Fruit fly (Drosophila melanogaster) whole organism, embryonic: ENCODE results near the gene CG13064.

ENCODE experiments used
- ATbp ChIP-seq: fragments of 200-800 bp; sonication (Bioruptor generic); optimal IDR thresholded peaks from 2 replicates; lab custom pipeline; 2017; ENCODE audit warnings: missing biosample characterization, mild to moderate bottlenecking, missing genetic modification characterization, missing genetic modification reagents
- Atf-2 ChIP-seq: fragments of 200-800 bp; sonication (Bioruptor generic); optimal IDR thresholded peaks from 2 replicates; lab custom pipeline; 2016; ENCODE audit warnings: missing biosample characterization, missing genetic modification characterization
- Awh ChIP-seq: fragments of 200-800 bp; sonication (Bioruptor generic); IDR thresholded peaks from 2 replicates; pipeline ENCODE4, ENCODE4 v1.3.6; 2022; ENCODE audit warnings: missing biosample characterization, missing genetic modification characterization
- BEAF-32 ChIP-seq: fragments of 200-800 bp; sonication (Bioruptor generic); optimal IDR thresholded peaks from 3 replicates; lab custom pipeline; 2017; ENCODE audit warnings: missing biosample characterization, missing genetic modification characterization, mild to moderate bottlenecking, moderate library complexity, missing genetic modification reagents
- CG1024 ChIP-seq: fragments of 200-800 bp; sonication (Bioruptor generic); IDR thresholded peaks from 2 replicates; pipeline ENCODE4 v1.3.6; 2022; ENCODE audit warnings: missing biosample characterization, missing genetic modification characterization
- CG10462 ChIP-seq: fragments of 200-800 bp; sonication (Bioruptor generic); optimal IDR thresholded peaks from 2 replicates; lab custom pipeline; 2016; ENCODE audit warnings: missing biosample characterization, missing genetic modification characterization
- CG12391 ChIP-seq: fragments of 200-800 bp; sonication (Bioruptor generic); optimal IDR thresholded peaks from 3 replicates; lab custom pipeline; 2018; ENCODE audit warnings: missing biosample characterization, mild to moderate bottlenecking, missing genetic modification characterization, moderate library complexity
- CG12942 ChIP-seq: fragments of 200-800 bp; sonication (Bioruptor generic); optimal IDR thresholded peaks from 3 replicates; lab custom pipeline; 2016; ENCODE audit warnings: missing biosample characterization, missing genetic modification characterization
- CG13287 ChIP-seq: fragments of 200-800 bp; sonication (Bioruptor generic); IDR thresholded peaks from 2 replicates; pipeline ENCODE4 v1.3.6; 2022; ENCODE audit warnings: missing biosample characterization, missing genetic modification characterization; ENCODE audit not compliant: partially characterized antibody
- CG17361 ChIP-seq: fragments of 200-800 bp; sonication (Bioruptor generic); IDR thresholded peaks from 3 replicates; pipeline ENCODE4 v1.3.6; 2022; ENCODE audit warnings: missing biosample characterization, missing genetic modification characterization
- CG17568 ChIP-seq: fragments of 200-800 bp; sonication (Bioruptor generic); optimal IDR thresholded peaks from 2 replicates; lab custom pipeline; 2018; ENCODE audit warnings: missing biosample characterization, mild to moderate bottlenecking, missing genetic modification characterization, moderate library complexity
- CG1792 ChIP-seq: fragments of 200-800 bp; sonication (Bioruptor generic); optimal IDR thresholded peaks from 2 replicates; lab custom pipeline; 2016; ENCODE audit warnings: missing biosample characterization, missing genetic modification characterization
- CG2678 ChIP-seq: fragments of 200-800 bp; sonication (Bioruptor generic); optimal IDR thresholded peaks from 3 replicates; lab custom pipeline; 2019; ENCODE audit warnings: missing biosample characterization, mild to moderate bottlenecking, missing genetic modification characterization, moderate library complexity
- CG30403 ChIP-seq: fragments of 200-800 bp; sonication (Bioruptor generic); optimal IDR thresholded peaks from 3 replicates; lab custom pipeline; 2016; ENCODE audit warnings: missing biosample characterization, missing genetic modification characterization
- CG7745 ChIP-seq: fragments of 200-800 bp; sonication (Bioruptor generic); optimal IDR thresholded peaks from 2 replicates; lab custom pipeline; 2018; ENCODE audit warnings: missing biosample characterization, mild to moderate bottlenecking, missing genetic modification characterization, moderate library complexity
- CG7786 ChIP-seq: fragments of 200-800 bp; sonication (Bioruptor generic); optimal IDR thresholded peaks from 2 replicates; lab custom pipeline; 2016; ENCODE audit warnings: missing biosample characterization, missing genetic modification characterization
- Camta ChIP-seq: fragments of 200-800 bp; sonication (Bioruptor generic); optimal IDR thresholded peaks from 2 replicates; lab custom pipeline; 2016; ENCODE audit warnings: missing biosample characterization, missing genetic modification characterization
- Drgx ChIP-seq: fragments of 200-800 bp; sonication (Bioruptor generic); IDR thresholded peaks from 2 replicates; pipeline ENCODE4 v1.3.6; 2022; ENCODE audit warnings: missing biosample characterization, missing genetic modification characterization
- E2f2 ChIP-seq: fragments of 200-800 bp; sonication (Bioruptor generic); IDR thresholded peaks from 2 replicates; pipeline ENCODE4 v1.3.6; 2022; ENCODE audit warnings: missing biosample characterization, missing genetic modification characterization
- MBD-R2 ChIP-seq: fragments of 200-800 bp; sonication (Bioruptor generic); IDR thresholded peaks from 2 replicates; pipeline ENCODE4 v1.3.6; 2022; ENCODE audit warnings: missing biosample characterization, missing genetic modification characterization
- MESR4 ChIP-seq: fragments of 200-800 bp; sonication (Bioruptor generic); optimal IDR thresholded peaks from 2 replicates; lab custom pipeline; 2018; ENCODE audit warnings: missing biosample characterization, mild to moderate bottlenecking, missing genetic modification characterization, moderate library complexity
- MTF-1 ChIP-seq: fragments of 200-800 bp; sonication (Bioruptor generic); optimal IDR thresholded peaks from 2 replicates; lab custom pipeline; 2018; ENCODE audit warnings: missing biosample characterization, mild to moderate bottlenecking, missing genetic modification characterization, borderline replicate concordance
- Mes4 ChIP-seq: fragments of 200-800 bp; sonication (Bioruptor generic); optimal IDR thresholded peaks from 2 replicates; lab custom pipeline; 2016; ENCODE audit warnings: missing biosample characterization, missing genetic modification characterization
- NC2α ChIP-seq: fragments of 200-800 bp; sonication (Bioruptor generic); optimal IDR thresholded peaks from 2 replicates; lab custom pipeline; 2016; ENCODE audit warnings: missing biosample characterization, missing genetic modification characterization
- Optix ChIP-seq: fragments of 200-800 bp; sonication (Bioruptor generic); IDR thresholded peaks from 3 replicates; pipeline ENCODE4 v1.3.6; 2022; ENCODE audit warnings: missing biosample characterization, missing genetic modification characterization
- Sry-δ ChIP-seq: fragments of 200-800 bp; sonication (Bioruptor generic); optimal IDR thresholded peaks from 2 replicates; lab custom pipeline; 2016; ENCODE audit warnings: missing biosample characterization, missing genetic modification characterization
- Stat92E ChIP-seq, 3 experiments: fragments of >200 bp in 2 of 3; fragments of 200-800 bp in 1 of 3; sonication (Bioruptor generic) in 1 of 3; optimal IDR thresholded peaks; 2 replicates each; lab custom pipeline; 2017 to 2019; ENCODE audit warnings: missing biosample characterization in 3 of 3, missing genetic modification characterization in 3 of 3, mild to moderate bottlenecking in 1 of 3, moderate library complexity in 1 of 3
- TFAM ChIP-seq: fragments of 200-800 bp; sonication (Bioruptor generic); optimal IDR thresholded peaks from 2 replicates; lab custom pipeline; 2017; ENCODE audit warnings: missing biosample characterization, missing genetic modification characterization, inconsistent platforms
- abd-A ChIP-seq: fragments of 200-800 bp; sonication (Bioruptor generic); optimal IDR thresholded peaks from 3 replicates; lab custom pipeline; 2019; ENCODE audit warnings: missing biosample characterization, mild to moderate bottlenecking, missing genetic modification characterization, moderate library complexity
- ash1 ChIP-seq: fragments of 200-800 bp; sonication (Bioruptor generic); optimal IDR thresholded peaks from 2 replicates; lab custom pipeline; 2018; ENCODE audit warnings: missing biosample characterization, mild to moderate bottlenecking, missing genetic modification characterization
- ato ChIP-seq: fragments of 200-800 bp; sonication (Bioruptor generic); IDR thresholded peaks from 2 replicates; pipeline ENCODE4 v1.3.6; 2022; ENCODE audit warnings: missing biosample characterization, missing genetic modification characterization; ENCODE audit not compliant: partially characterized antibody
- crp ChIP-seq, 2 experiments: fragments of 200-800 bp; sonication (Bioruptor generic); optimal IDR thresholded peaks; 2 replicates in 1 of 2; 3 replicates in 1 of 2; lab custom pipeline; 2017; ENCODE audit warnings: missing biosample characterization in 2 of 2, missing genetic modification characterization in 2 of 2, mild to moderate bottlenecking in 1 of 2, moderate library complexity in 1 of 2
- dimm ChIP-seq: fragments of 200-800 bp; sonication (Bioruptor generic); IDR thresholded peaks from 2 replicates; pipeline ENCODE4 v1.3.6; 2022; ENCODE audit warnings: missing biosample characterization, missing genetic modification characterization
- disco-r ChIP-seq: fragments of 200-800 bp; sonication (Bioruptor generic); optimal IDR thresholded peaks from 2 replicates; lab custom pipeline; 2016; ENCODE audit warnings: missing biosample characterization, missing genetic modification characterization
- dmrt11E ChIP-seq: fragments of 200-800 bp; sonication (Bioruptor generic); optimal IDR thresholded peaks from 3 replicates; lab custom pipeline; 2018; ENCODE audit warnings: missing biosample characterization, mild to moderate bottlenecking, missing genetic modification characterization, moderate library complexity
- en ChIP-seq: fragments of 200-800 bp; sonication (Bioruptor generic); optimal IDR thresholded peaks from 2 replicates; lab custom pipeline; 2016; ENCODE audit warnings: missing biosample characterization, missing genetic modification characterization
- exex ChIP-seq: fragments of 200-800 bp; sonication (Bioruptor generic); optimal IDR thresholded peaks from 4 replicates; lab custom pipeline; 2018; ENCODE audit warnings: missing biosample characterization, mild to moderate bottlenecking, missing genetic modification characterization, moderate library complexity
- fd3F ChIP-seq: fragments of 200-800 bp; sonication (Bioruptor generic); optimal IDR thresholded peaks from 2 replicates; lab custom pipeline; 2018; ENCODE audit warnings: missing biosample characterization, mild to moderate bottlenecking, missing genetic modification characterization, moderate library complexity
- gcm2 ChIP-seq: fragments of 200-800 bp; sonication (Bioruptor generic); optimal IDR thresholded peaks from 2 replicates; lab custom pipeline; 2016; ENCODE audit warnings: missing biosample characterization, missing genetic modification characterization
- gt ChIP-seq: fragments of 200-800 bp; sonication (Bioruptor generic); IDR thresholded peaks from 2 replicates; pipeline ENCODE4 v1.3.6; 2022; ENCODE audit warnings: missing biosample characterization, missing genetic modification characterization
- hkb ChIP-seq, 2 experiments: fragments of 200-800 bp in 1 of 2; fragments of >200 bp in 1 of 2; sonication (Bioruptor generic) in 1 of 2; IDR thresholded peaks in 1 of 2; optimal IDR thresholded peaks in 1 of 2; 2 replicates each; pipeline versions ENCODE4 v1.3.6 to Lab custom; 2017 to 2022; ENCODE audit warnings: missing biosample characterization in 1 of 2, missing genetic modification characterization in 1 of 2
- luna ChIP-seq: fragments of 200-800 bp; sonication (Bioruptor generic); optimal IDR thresholded peaks from 2 replicates; lab custom pipeline; 2016; ENCODE audit warnings: missing biosample characterization, missing genetic modification characterization
- oc ChIP-seq: fragments of 200-800 bp; sonication (Bioruptor generic); optimal IDR thresholded peaks from 2 replicates; lab custom pipeline; 2018; ENCODE audit warnings: missing biosample characterization, mild to moderate bottlenecking, missing genetic modification characterization, moderate library complexity
- p53 ChIP-seq: fragments of 200-800 bp; sonication (Bioruptor generic); optimal IDR thresholded peaks from 2 replicates; lab custom pipeline; 2016; ENCODE audit warnings: missing biosample characterization, missing genetic modification characterization
- phol ChIP-seq: fragments of 200-800 bp; sonication (Bioruptor generic); optimal IDR thresholded peaks from 3 replicates; lab custom pipeline; 2018; ENCODE audit warnings: missing biosample characterization, mild to moderate bottlenecking, missing genetic modification characterization, moderate library complexity
- pzg ChIP-seq: fragments of 200-800 bp; sonication (Bioruptor generic); optimal IDR thresholded peaks from 3 replicates; lab custom pipeline; 2018; ENCODE audit warnings: missing biosample characterization, mild to moderate bottlenecking, missing genetic modification characterization, moderate library complexity
- sisA ChIP-seq: fragments of 200-800 bp; sonication (Bioruptor generic); IDR thresholded peaks from 2 replicates; pipeline ENCODE4 v1.3.6; 2022; ENCODE audit warnings: missing biosample characterization, missing genetic modification characterization
- sug ChIP-seq: fragments of 200-800 bp; optimal IDR thresholded peaks from 2 replicates; lab custom pipeline; 2019; ENCODE audit warnings: missing biosample characterization, mild to moderate bottlenecking, missing genetic modification characterization, moderate library complexity
- zen2 ChIP-seq: fragments of 200-800 bp; sonication (Bioruptor generic); IDR thresholded peaks from 3 replicates; pipeline ENCODE4 v1.3.6; 2022; ENCODE audit warnings: missing biosample characterization, missing genetic modification characterization; ENCODE audit not compliant: partially characterized antibody

Gene CG13064

dm6 chr3L:16232924-16233323 lies 47.3 kb upstream of the CG13064 start, which contains the start of gene Hsc20 (continued):
- no peak for TF ChIP-seq NC2α (GFP tag; lab: Kevin White, UChicago)
- TF ChIP-seq Atf-2 (GFP tag; lab: Kevin White, UChicago) = no peak
- no peak for TF ChIP-seq CG17361 (GFP tag; lab: Robert Waterston, UW)
- peak; percentile 24 for TF ChIP-seq BEAF-32
- no peak for TF ChIP-seq dimm (GFP tag; lab: Robert Waterston, UW)
- TF ChIP-seq gt (GFP tag; lab: Robert Waterston, UW) = no peak
- TF ChIP-seq gcm2 (GFP tag; lab: Kevin White, UChicago) = no peak
- no peak for TF ChIP-seq Awh (GFP tag; lab: Robert Waterston, UW)
- no peak for TF ChIP-seq fd3F (GFP tag; lab: Kevin White, UChicago)
- TF ChIP-seq Mes4 = no peak
- TF ChIP-seq abd-A (tag; lab: Kevin White, UChicago) = no peak
- TF ChIP-seq CG13287 = peak; percentile 13; the same call in 1 of the 2 replicates
- TF ChIP-seq Drgx (GFP tag; lab: Robert Waterston, UW) = no peak
- no peak for TF ChIP-seq ato (GFP tag; lab: Robert Waterston, UW)
- TF ChIP-seq exex (tag; lab: Kevin White, UChicago) = peak; percentile 22
- TF ChIP-seq MTF-1 (GFP tag; lab: Kevin White, UChicago) = no peak
- no peak for TF ChIP-seq zen2
- TF ChIP-seq CG10462 (GFP tag; lab: Kevin White, UChicago) = no peak
- TF ChIP-seq CG7786 (GFP tag; lab: Kevin White, UChicago) = no peak
- peak; percentile 12 for TF ChIP-seq pzg (GFP tag; lab: Kevin White, UChicago)
- no peak for TF ChIP-seq ATbp (GFP tag; lab: Kevin White, UChicago)
- no peak for TF ChIP-seq dmrt11E (tag; lab: Kevin White, UChicago)
- TF ChIP-seq crp (GFP tag; optimal IDR thresholded peaks at IDR 0.05; lab: Kevin White, UChicago) = peak; percentile 20 to 85
- TF ChIP-seq MESR4 (GFP tag; lab: Kevin White, UChicago) = no peak
- TF ChIP-seq E2f2 (GFP tag; lab: Robert Waterston, UW) = peak; percentile 29; the same call in 1 of the 2 replicates
- no peak for TF ChIP-seq hkb (optimal IDR thresholded peaks at IDR 0.05; lab: Kevin White, UChicago)
- no peak for TF ChIP-seq hkb (GFP tag; IDR thresholded peaks at IDR 0.05; lab: Robert Waterston, UW)
- TF ChIP-seq CG1792 (GFP tag; lab: Kevin White, UChicago) = no peak
- no peak for TF ChIP-seq Stat92E (GFP tag; optimal IDR thresholded peaks at IDR 0.05; lab: Kevin White, UChicago)
- TF ChIP-seq luna = no peak
- TF ChIP-seq CG2678 (tag; lab: Kevin White, UChicago) = no peak
- no peak for TF ChIP-seq CG12942 (GFP tag; lab: Kevin White, UChicago)
- TF ChIP-seq phol (tag; lab: Kevin White, UChicago) = no peak
- TF ChIP-seq en = no peak
- no peak for TF ChIP-seq CG12391
- TF ChIP-seq TFAM = no peak

- no peak for TF ChIP-seq Optix (GFP tag; lab: Robert Waterston, UW)
- no peak for TF ChIP-seq oc (tag; lab: Kevin White, UChicago)
- no peak for TF ChIP-seq CG1024
- peak; percentile 26; the same call in 1 of the 2 replicates for TF ChIP-seq CG13287
- TF ChIP-seq sisA = no peak
- TF ChIP-seq p53 (GFP tag; lab: Kevin White, UChicago) = no peak
- TF ChIP-seq pzg (GFP tag; lab: Kevin White, UChicago) = peak; percentile 6
- TF ChIP-seq CG17568 (GFP tag; lab: Kevin White, UChicago) = no peak
- TF ChIP-seq MBD-R2 = 0 out of 2 replicates have a peak, but pooled peaks have one; percentile 19
- TF ChIP-seq disco-r (GFP tag; lab: Kevin White, UChicago) = no peak
- no peak for TF ChIP-seq ash1
- no peak for TF ChIP-seq dimm (GFP tag; lab: Robert Waterston, UW)
- no peak for TF ChIP-seq Sry-δ (GFP tag; lab: Kevin White, UChicago)
- peak; percentile 48 for TF ChIP-seq exex (tag; lab: Kevin White, UChicago)
- TF ChIP-seq sug (tag; lab: Kevin White, UChicago) = peak; percentile 53
- TF ChIP-seq Camta (GFP tag; lab: Kevin White, UChicago) = no peak
- no peak for TF ChIP-seq CG30403
- TF ChIP-seq CG7745 (tag; lab: Kevin White, UChicago) = no peak
Measured at dm6 chr3L:16233850-16234494, 46.2 kb upstream of the CG13064 start.
